Fruit fly (Drosophila melanogaster) whole organism, embryonic: ENCODE results near the gene CG33654.

ENCODE experiments used
- Abd-B ChIP-seq: fragments of 200-800 bp; sonication (Bioruptor generic); optimal IDR thresholded peaks from 2 replicates; lab custom pipeline; 2018; ENCODE audit warnings: missing biosample characterization, mild to moderate bottlenecking, missing genetic modification characterization, moderate library complexity
- Ada2b ChIP-seq: fragments of 200-800 bp; sonication (Bioruptor generic); IDR thresholded peaks from 2 replicates; pipeline ENCODE4 v1.3.6; 2022; ENCODE audit warnings: missing biosample characterization, missing genetic modification characterization
- Atf-2 ChIP-seq: fragments of 200-800 bp; sonication (Bioruptor generic); optimal IDR thresholded peaks from 2 replicates; lab custom pipeline; 2016; ENCODE audit warnings: missing biosample characterization, missing genetic modification characterization
- B-H2 ChIP-seq: fragments of 200-800 bp; sonication (Bioruptor generic); optimal IDR thresholded peaks from 2 replicates; lab custom pipeline; 2018; ENCODE audit warnings: missing biosample characterization, mild to moderate bottlenecking, missing genetic modification characterization
- CG10209 ChIP-seq: fragments of 200-800 bp; sonication (Bioruptor generic); optimal IDR thresholded peaks from 3 replicates; lab custom pipeline; 2017; ENCODE audit warnings: missing biosample characterization, mild to moderate bottlenecking, missing genetic modification characterization, missing genetic modification reagents
- CG10274 ChIP-seq: fragments of 200-800 bp; sonication (Bioruptor generic); optimal IDR thresholded peaks from 3 replicates; lab custom pipeline; 2017; ENCODE audit warnings: missing biosample characterization, mild to moderate bottlenecking, missing genetic modification characterization
- CG10959 ChIP-seq: fragments of 200-800 bp; sonication (Bioruptor generic); IDR thresholded peaks from 2 replicates; pipeline ENCODE4 v1.3.6; 2022; ENCODE audit warnings: missing biosample characterization, missing genetic modification characterization
- CG11085 ChIP-seq: fragments of 200-800 bp; sonication (Bioruptor generic); IDR thresholded peaks from 2 replicates; pipeline ENCODE4 v1.3.6; 2022; ENCODE audit warnings: missing biosample characterization, missing genetic modification characterization
- CG11093 ChIP-seq: fragments of 200-800 bp; sonication (Bioruptor generic); IDR thresholded peaks from 3 replicates; pipeline ENCODE4 v1.3.6; 2022; ENCODE audit warnings: missing biosample characterization, missing genetic modification characterization
- CG11560 ChIP-seq: fragments of 200-800 bp; sonication (Bioruptor generic); IDR thresholded peaks from 3 replicates; pipeline ENCODE4 v1.3.6; 2022; ENCODE audit warnings: missing biosample characterization, missing genetic modification characterization
- CG12744 ChIP-seq: fragments of 200-800 bp; sonication (Bioruptor generic); optimal IDR thresholded peaks from 2 replicates; lab custom pipeline; 2016; ENCODE audit warnings: missing biosample characterization, missing genetic modification characterization
- CG14441 ChIP-seq: fragments of 200-800 bp; sonication (Bioruptor generic); IDR thresholded peaks from 2 replicates; pipeline ENCODE4 v1.3.6; 2022; ENCODE audit warnings: missing biosample characterization, missing genetic modification characterization
- CG14667 ChIP-seq: fragments of 200-800 bp; sonication (Bioruptor generic); IDR thresholded peaks from 2 replicates; pipeline ENCODE4 v1.3.6; 2022; ENCODE audit warnings: missing biosample characterization, missing genetic modification characterization
- CG15269 ChIP-seq: fragments of 200-800 bp; sonication (Bioruptor generic); optimal IDR thresholded peaks from 2 replicates; lab custom pipeline; 2018; ENCODE audit warnings: missing biosample characterization, mild to moderate bottlenecking, missing genetic modification characterization, moderate library complexity
- CG1529 ChIP-seq: fragments of 200-800 bp; sonication (Bioruptor generic); optimal IDR thresholded peaks from 3 replicates; lab custom pipeline; 2018; ENCODE audit warnings: missing biosample characterization, missing genetic modification characterization
- CG1647 ChIP-seq: fragments of 200-800 bp; sonication (Bioruptor generic); optimal IDR thresholded peaks from 3 replicates; lab custom pipeline; 2016; ENCODE audit warnings: missing biosample characterization, missing genetic modification characterization
- CG18262 ChIP-seq: fragments of 200-800 bp; optimal IDR thresholded peaks from 3 replicates; lab custom pipeline; 2019; ENCODE audit warnings: missing biosample characterization, mild to moderate bottlenecking, missing genetic modification characterization, moderate library complexity
- CG2116 ChIP-seq: fragments of 200-800 bp; sonication (Bioruptor generic); optimal IDR thresholded peaks from 3 replicates; lab custom pipeline; 2018; ENCODE audit warnings: missing biosample characterization, mild to moderate bottlenecking, missing genetic modification characterization
- CG31388 ChIP-seq: fragments of 200-800 bp; sonication (Bioruptor generic); optimal IDR thresholded peaks from 2 replicates; lab custom pipeline; 2016; ENCODE audit warnings: missing biosample characterization, missing genetic modification characterization
- CG33213 ChIP-seq: fragments of 200-800 bp; sonication (Bioruptor generic); optimal IDR thresholded peaks from 3 replicates; lab custom pipeline; 2016; ENCODE audit warnings: missing biosample characterization, missing genetic modification characterization
- CG6175 ChIP-seq: fragments of 200-800 bp; sonication (Bioruptor generic); IDR thresholded peaks from 3 replicates; pipeline ENCODE4 v1.3.6; 2022; ENCODE audit warnings: missing biosample characterization, missing genetic modification characterization
- CG7745 ChIP-seq: fragments of 200-800 bp; sonication (Bioruptor generic); optimal IDR thresholded peaks from 2 replicates; lab custom pipeline; 2018; ENCODE audit warnings: missing biosample characterization, mild to moderate bottlenecking, missing genetic modification characterization, moderate library complexity
- CG8944 ChIP-seq: fragments of 200-800 bp; sonication (Bioruptor generic); optimal IDR thresholded peaks from 3 replicates; lab custom pipeline; 2016; ENCODE audit warnings: missing biosample characterization, missing genetic modification characterization
- Eip74EF ChIP-seq, 2 experiments: fragments of 200-800 bp in 1 of 2; fragments of >200 bp in 1 of 2; sonication (Bioruptor generic) in 1 of 2; optimal IDR thresholded peaks; 2 replicates each; lab custom pipeline; 2017 to 2019; ENCODE audit warnings: missing biosample characterization in 2 of 2, missing genetic modification characterization in 2 of 2, mild to moderate bottlenecking in 1 of 2, moderate library complexity in 1 of 2
- Elba2 ChIP-seq: fragments of 200-800 bp; sonication (Bioruptor generic); optimal IDR thresholded peaks from 3 replicates; lab custom pipeline; 2016; ENCODE audit warnings: missing biosample characterization, missing genetic modification characterization
- Hmr ChIP-seq: fragments of 200-800 bp; sonication (Bioruptor generic); optimal IDR thresholded peaks from 3 replicates; lab custom pipeline; 2017; ENCODE audit warnings: mild to moderate bottlenecking, missing biosample characterization, missing genetic modification reagents, missing genetic modification characterization
- Hr3 ChIP-seq: fragments of 200-800 bp; sonication (Bioruptor generic); optimal IDR thresholded peaks from 3 replicates; lab custom pipeline; 2016; ENCODE audit warnings: missing biosample characterization, missing genetic modification characterization
- Mad ChIP-seq: fragments of 200-800 bp; sonication (Bioruptor generic); optimal IDR thresholded peaks from 2 replicates; lab custom pipeline; 2016; ENCODE audit warnings: missing biosample characterization, missing genetic modification characterization
- Oaz ChIP-seq: fragments of 200-800 bp; sonication (Bioruptor generic); IDR thresholded peaks from 2 replicates; pipeline ENCODE4 v1.3.6; 2022; ENCODE audit warnings: missing biosample characterization, missing genetic modification characterization
- Sin3A ChIP-seq: fragments of >200 bp; optimal IDR thresholded peaks from 2 replicates; lab custom pipeline; 2018
- Six4 ChIP-seq: fragments of 200-800 bp; sonication (Bioruptor generic); optimal IDR thresholded peaks from 2 replicates; lab custom pipeline; 2016; ENCODE audit warnings: missing biosample characterization, missing genetic modification characterization
- Usf ChIP-seq: fragments of 200-800 bp; sonication (Bioruptor generic); optimal IDR thresholded peaks from 2 replicates; lab custom pipeline; 2017; ENCODE audit warnings: missing genotype, missing biosample characterization, missing genetic modification characterization
- ara ChIP-seq: fragments of 200-800 bp; sonication (Bioruptor generic); IDR thresholded peaks from 2 replicates; pipeline ENCODE4 v1.3.6; 2022; ENCODE audit warnings: missing biosample characterization, missing genetic modification characterization
- br ChIP-seq: fragments of >200 bp; optimal IDR thresholded peaks from 2 replicates; lab custom pipeline; 2017
- cas ChIP-seq: fragments of 200-800 bp; sonication (Bioruptor generic); IDR thresholded peaks from 2 replicates; pipeline ENCODE4 v1.3.6; 2022; ENCODE audit warnings: missing biosample characterization, missing genetic modification characterization
- chinmo ChIP-seq: fragments of 200-800 bp; sonication (Bioruptor generic); IDR thresholded peaks from 4 replicates; pipeline ENCODE4 v1.3.6; 2022; ENCODE audit warnings: missing biosample characterization, missing genetic modification characterization; ENCODE audit not compliant: partially characterized antibody
- crp ChIP-seq, 2 experiments: fragments of 200-800 bp; sonication (Bioruptor generic); optimal IDR thresholded peaks; 2 replicates in 1 of 2; 3 replicates in 1 of 2; lab custom pipeline; 2017; ENCODE audit warnings: missing biosample characterization in 2 of 2, missing genetic modification characterization in 2 of 2, mild to moderate bottlenecking in 1 of 2, moderate library complexity in 1 of 2
- dm ChIP-seq: fragments of 200-800 bp; sonication (Bioruptor generic); optimal IDR thresholded peaks from 3 replicates; lab custom pipeline; 2016; ENCODE audit warnings: missing biosample characterization, missing genetic modification characterization
- fd102C ChIP-seq: fragments of 200-800 bp; sonication (Bioruptor generic); optimal IDR thresholded peaks from 2 replicates; lab custom pipeline; 2018; ENCODE audit warnings: missing biosample characterization, mild to moderate bottlenecking, missing genetic modification characterization, moderate library complexity
- fd64A ChIP-seq: fragments of 200-800 bp; sonication (Bioruptor generic); optimal IDR thresholded peaks from 3 replicates; lab custom pipeline; 2018; ENCODE audit warnings: missing biosample characterization, mild to moderate bottlenecking, missing genetic modification characterization
- gce ChIP-seq: fragments of 200-800 bp; sonication (Bioruptor generic); IDR thresholded peaks from 3 replicates; pipeline ENCODE4 v1.3.6; 2022; ENCODE audit warnings: missing biosample characterization, missing genetic modification characterization
- ind ChIP-seq: fragments of 200-800 bp; sonication (Bioruptor generic); optimal IDR thresholded peaks from 3 replicates; lab custom pipeline; 2016; ENCODE audit warnings: missing biosample characterization, missing genetic modification characterization
- jumu ChIP-seq: fragments of 200-800 bp; sonication (Bioruptor generic); optimal IDR thresholded peaks from 3 replicates; lab custom pipeline; 2016; ENCODE audit warnings: missing biosample characterization, missing genetic modification characterization
- pb ChIP-seq: fragments of 200-800 bp; sonication (Bioruptor generic); optimal IDR thresholded peaks from 3 replicates; lab custom pipeline; 2016; ENCODE audit warnings: missing biosample characterization, missing genetic modification characterization
- pfk ChIP-seq: fragments of 200-800 bp; sonication (Bioruptor generic); optimal IDR thresholded peaks from 2 replicates; lab custom pipeline; 2018; ENCODE audit warnings: missing biosample characterization, mild to moderate bottlenecking, missing genetic modification characterization, moderate library complexity
- prd ChIP-seq, 3 experiments: fragments of >200 bp in 2 of 3; fragments of 200-800 bp in 1 of 3; sonication (Bioruptor generic) in 1 of 3; optimal IDR thresholded peaks in 2 of 3; IDR thresholded peaks in 1 of 3; 2 replicates in 2 of 3; 3 replicates in 1 of 3; pipeline versions ENCODE4 v1.3.6 to Lab custom; 2017 to 2022; ENCODE audit warnings: missing biosample characterization in 1 of 3, missing genetic modification characterization in 1 of 3
- ranshi ChIP-seq: fragments of 200-800 bp; sonication (Bioruptor generic); IDR thresholded peaks from 2 replicates; pipeline ENCODE4 v1.3.6; 2022; ENCODE audit warnings: missing biosample characterization, missing genetic modification characterization
- sd ChIP-seq: fragments of 200-800 bp; sonication (Bioruptor generic); optimal IDR thresholded peaks from 3 replicates; lab custom pipeline; 2018; ENCODE audit warnings: missing biosample characterization, mild to moderate bottlenecking, missing genetic modification characterization, moderate library complexity
- slou ChIP-seq: fragments of 200-800 bp; sonication (Bioruptor generic); optimal IDR thresholded peaks from 3 replicates; lab custom pipeline; 2016; ENCODE audit warnings: missing biosample characterization, missing genetic modification characterization
- tap ChIP-seq: fragments of 200-800 bp; optimal IDR thresholded peaks from 3 replicates; lab custom pipeline; 2019; ENCODE audit warnings: missing biosample characterization, mild to moderate bottlenecking, missing genetic modification characterization, moderate library complexity
- yki ChIP-seq: fragments of >200 bp; optimal IDR thresholded peaks from 3 replicates; lab custom pipeline; 2018
- zf30C ChIP-seq: fragments of 200-800 bp; sonication (Bioruptor generic); optimal IDR thresholded peaks from 3 replicates; lab custom pipeline; 2018; ENCODE audit warnings: missing biosample characterization, mild to moderate bottlenecking, missing genetic modification characterization
- zfh1 ChIP-seq: fragments of 200-800 bp; sonication (Bioruptor generic); IDR thresholded peaks from 3 replicates; pipeline ENCODE4 v1.3.6; 2022; ENCODE audit warnings: missing biosample characterization, missing genetic modification characterization

The CG33654 gene

DNA sequence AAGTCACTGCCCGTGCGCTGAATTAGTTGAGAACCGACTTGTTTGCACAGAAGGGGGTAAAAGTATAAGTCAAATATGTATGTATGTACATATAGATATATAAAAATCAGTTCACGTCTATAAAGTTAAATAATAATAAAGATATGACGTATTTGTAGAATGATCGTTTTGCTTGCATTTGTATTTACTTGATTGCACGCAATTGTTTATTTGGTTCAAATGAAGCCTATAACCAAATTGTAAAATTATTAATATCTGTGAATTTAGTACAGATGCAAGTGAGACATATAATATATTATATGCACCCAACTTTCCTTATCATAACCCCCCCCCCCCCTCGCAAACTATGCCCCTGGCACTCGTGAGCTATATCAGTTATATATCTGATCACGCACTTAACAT, 17.5 kb upstream of the CG33654 start (continued):
- TF ChIP-seq jumu (GFP tag; lab: Kevin White, UChicago) (no peak), Elba2 (GFP tag; lab: Kevin White, UChicago) (no peak), CG12744 (GFP tag; lab: Kevin White, UChicago) (no peak), CG10274 (peak; percentile 13), fd102C (GFP tag; lab: Kevin White, UChicago) (no peak), sd (tag; lab: Kevin White, UChicago) (peak; percentile 2), CG2116 (GFP tag; lab: Kevin White, UChicago) (no peak), CG14667 (GFP tag; lab: Robert Waterston, UW) (no peak), zf30C (GFP tag; lab: Kevin White, UChicago) (no peak), CG10209 (GFP tag; lab: Kevin White, UChicago) (peak; percentile 60), prd (optimal IDR thresholded peaks at IDR 0.05; lab: Kevin White, UChicago) (no peak), prd (GFP tag; IDR thresholded peaks at IDR 0.05; lab: Robert Waterston, UW) (peak; percentile 53; the same call in 2 of the 3 replicates), Mad (GFP tag; lab: Kevin White, UChicago) (no peak), Usf (peak; percentile 41), B-H2 (GFP tag; lab: Kevin White, UChicago) (no peak), crp (GFP tag; optimal IDR thresholded peaks at IDR 0.05; lab: Kevin White, UChicago) (no peak), dm (no peak), CG11560 (tag; lab: Robert Waterston, UW) (0 out of 3 replicates have a peak, but pooled peaks have one; percentile 18), CG18262 (tag; lab: Kevin White, UChicago) (peak; percentile 56), br (no peak), CG11085 (GFP tag; lab: Robert Waterston, UW) (0 out of 2 replicates have a peak, but pooled peaks have one; percentile 27), Hr3 (GFP tag; lab: Kevin White, UChicago) (no peak), CG14441 (peak; percentile 47; the same call in 1 of the 2 replicates), Sin3A (lab: Kevin White, UChicago) (no peak), Abd-B (GFP tag; lab: Kevin White, UChicago) (no peak), pb (GFP tag; lab: Kevin White, UChicago) (no peak), CG6175 (GFP tag; lab: Robert Waterston, UW) (no peak), CG11093 (GFP tag; lab: Robert Waterston, UW) (no peak), cas (GFP tag; lab: Robert Waterston, UW) (no peak), gce (GFP tag; lab: Robert Waterston, UW) (no peak), ranshi (GFP tag; lab: Robert Waterston, UW) (peak; percentile 57), chinmo (GFP tag; lab: Robert Waterston, UW) (no peak), Oaz (GFP tag; lab: Robert Waterston, UW) (no peak), CG33213 (no peak), ara (GFP tag; lab: Robert Waterston, UW) (no peak), pfk (no peak), tap (peak; percentile 30), Eip74EF (GFP tag; optimal IDR thresholded peaks at IDR 0.05; lab: Kevin White, UChicago) (peak in 1 of 2 experiments; percentile 14), Atf-2 (no peak), CG8944 (GFP tag; lab: Kevin White, UChicago) (no peak), ind (peak; percentile 27), CG7745 (no peak), Hmr (GFP tag; lab: Kevin White, UChicago) (peak; percentile 65), CG10959 (GFP tag; lab: Robert Waterston, UW) (no peak), slou (no peak), Ada2b (no peak), CG1529 (GFP tag; lab: Kevin White, UChicago) (peak; percentile 15), CG31388 (GFP tag; lab: Kevin White, UChicago) (no peak), yki (lab: Kevin White, UChicago) (no peak), fd64A (GFP tag; lab: Kevin White, UChicago) (no peak), Six4 (GFP tag; lab: Kevin White, UChicago) (no peak), CG15269 (tag; lab: Kevin White, UChicago) (peak; percentile 9), zfh1 (GFP tag; lab: Robert Waterston, UW) (no peak), CG1647 (no peak)
